Fruit fly (Drosophila melanogaster) whole organism, embryonic: Measurements from ENCODE around the gene Sgt1.

Source experiments
- CG10959 ChIP-seq: fragments of 200-800 bp; sonication (Bioruptor generic); IDR thresholded peaks from 2 replicates; pipeline ENCODE4 v1.3.6; 2022; ENCODE audit warnings: missing biosample characterization, missing genetic modification characterization
- CG12942 ChIP-seq: fragments of 200-800 bp; sonication (Bioruptor generic); optimal IDR thresholded peaks from 3 replicates; lab custom pipeline; 2016; ENCODE audit warnings: missing biosample characterization, missing genetic modification characterization
- CG13894 ChIP-seq: fragments of 200-800 bp; sonication (Bioruptor generic); optimal IDR thresholded peaks from 3 replicates; lab custom pipeline; 2018; ENCODE audit warnings: missing biosample characterization, mild to moderate bottlenecking, missing genetic modification characterization, moderate library complexity
- CG14050 ChIP-seq: fragments of 200-800 bp; sonication (Bioruptor generic); IDR thresholded peaks from 3 replicates; pipeline ENCODE4 v1.3.6; 2022; ENCODE audit warnings: missing biosample characterization, missing genetic modification characterization
- CG14667 ChIP-seq: fragments of 200-800 bp; sonication (Bioruptor generic); IDR thresholded peaks from 2 replicates; pipeline ENCODE4 v1.3.6; 2022; ENCODE audit warnings: missing biosample characterization, missing genetic modification characterization
- CG16813 ChIP-seq: fragments of 200-800 bp; sonication (Bioruptor generic); IDR thresholded peaks from 3 replicates; pipeline ENCODE4 v1.3.6; 2022; ENCODE audit warnings: missing biosample characterization, missing genetic modification characterization; ENCODE audit not compliant: partially characterized antibody
- CG2116 ChIP-seq: fragments of 200-800 bp; sonication (Bioruptor generic); optimal IDR thresholded peaks from 3 replicates; lab custom pipeline; 2018; ENCODE audit warnings: missing biosample characterization, mild to moderate bottlenecking, missing genetic modification characterization
- CG30431 ChIP-seq: fragments of 200-800 bp; sonication (Bioruptor generic); optimal IDR thresholded peaks from 2 replicates; lab custom pipeline; 2017; ENCODE audit warnings: missing biosample characterization, missing genetic modification characterization
- CG31441 ChIP-seq: fragments of 200-800 bp; sonication (Bioruptor generic); IDR thresholded peaks from 2 replicates; pipeline ENCODE4 v1.3.6; 2022; ENCODE audit warnings: missing biosample characterization, missing genetic modification characterization
- CG3281 ChIP-seq: fragments of 200-800 bp; sonication (Bioruptor generic); optimal IDR thresholded peaks from 3 replicates; lab custom pipeline; 2017; ENCODE audit warnings: missing biosample characterization, mild to moderate bottlenecking, missing genetic modification characterization
- CG3407 ChIP-seq: fragments of 200-800 bp; sonication (Bioruptor generic); optimal IDR thresholded peaks from 2 replicates; lab custom pipeline; 2018; ENCODE audit warnings: missing biosample characterization, mild to moderate bottlenecking, missing genetic modification characterization
- CG3726 ChIP-seq: fragments of 200-800 bp; sonication (Bioruptor generic); IDR thresholded peaks from 3 replicates; pipeline ENCODE4, ENCODE4 v1.3.6; 2022; ENCODE audit warnings: missing biosample characterization, missing genetic modification characterization
- CG3847 ChIP-seq: fragments of 200-800 bp; sonication (Bioruptor generic); IDR thresholded peaks from 2 replicates; pipeline ENCODE4 v1.3.6; 2022; ENCODE audit warnings: missing biosample characterization, missing genetic modification characterization
- CG4730 ChIP-seq: fragments of 200-800 bp; sonication (Bioruptor generic); IDR thresholded peaks from 2 replicates; pipeline ENCODE4 v1.3.6; 2022; ENCODE audit warnings: missing biosample characterization, missing genetic modification characterization
- CG4820 ChIP-seq: fragments of 200-800 bp; sonication (Bioruptor generic); optimal IDR thresholded peaks from 3 replicates; lab custom pipeline; 2016; ENCODE audit warnings: missing biosample characterization, missing genetic modification characterization
- CG5180 ChIP-seq: fragments of 200-800 bp; sonication (Bioruptor generic); optimal IDR thresholded peaks from 3 replicates; lab custom pipeline; 2017; ENCODE audit warnings: missing biosample characterization, missing genetic modification characterization, mild to moderate bottlenecking, moderate library complexity, missing genetic modification reagents
- CG7963 ChIP-seq: fragments of 200-800 bp; sonication (Bioruptor generic); IDR thresholded peaks from 3 replicates; pipeline ENCODE4 v1.3.6; 2022; ENCODE audit warnings: missing biosample characterization, missing genetic modification characterization; ENCODE audit not compliant: partially characterized antibody
- Dp ChIP-seq: fragments of 200-800 bp; sonication (Bioruptor generic); optimal IDR thresholded peaks from 2 replicates; lab custom pipeline; 2018; ENCODE audit warnings: missing biosample characterization, mild to moderate bottlenecking, missing genetic modification characterization, moderate library complexity
- E2f1 ChIP-seq: fragments of 200-800 bp; sonication (Bioruptor generic); IDR thresholded peaks from 2 replicates; pipeline ENCODE4 v1.3.6; 2022; ENCODE audit warnings: missing biosample characterization, missing genetic modification characterization
- Gug ChIP-seq: fragments of 200-800 bp; sonication (Bioruptor generic); IDR thresholded peaks from 4 replicates; pipeline ENCODE4 v1.3.6; 2022; ENCODE audit warnings: missing biosample characterization, missing genetic modification characterization
- HLH3B ChIP-seq: fragments of 200-800 bp; sonication (Bioruptor generic); IDR thresholded peaks from 2 replicates; pipeline ENCODE4 v1.3.6; 2022; ENCODE audit warnings: missing biosample characterization, missing genetic modification characterization
- Hr78 ChIP-seq, 2 experiments: fragments of 200-800 bp in 1 of 2; fragments of >200 bp in 1 of 2; sonication (Bioruptor generic) in 1 of 2; optimal IDR thresholded peaks; 2 replicates each; lab custom pipeline; 2017 to 2019; ENCODE audit warnings: missing biosample characterization in 2 of 2, missing genetic modification characterization in 2 of 2, mild to moderate bottlenecking in 1 of 2, moderate library complexity in 1 of 2
- Hsf ChIP-seq: fragments of 200-800 bp; sonication (Bioruptor generic); optimal IDR thresholded peaks from 3 replicates; lab custom pipeline; 2016; ENCODE audit warnings: missing biosample characterization, missing genetic modification characterization
- MTF-1 ChIP-seq: fragments of 200-800 bp; sonication (Bioruptor generic); optimal IDR thresholded peaks from 2 replicates; lab custom pipeline; 2018; ENCODE audit warnings: missing biosample characterization, mild to moderate bottlenecking, missing genetic modification characterization, borderline replicate concordance
- Six4 ChIP-seq: fragments of 200-800 bp; sonication (Bioruptor generic); optimal IDR thresholded peaks from 2 replicates; lab custom pipeline; 2016; ENCODE audit warnings: missing biosample characterization, missing genetic modification characterization
- Stat92E ChIP-seq, 3 experiments: fragments of >200 bp in 2 of 3; fragments of 200-800 bp in 1 of 3; sonication (Bioruptor generic) in 1 of 3; optimal IDR thresholded peaks; 2 replicates each; lab custom pipeline; 2017 to 2019; ENCODE audit warnings: missing biosample characterization in 3 of 3, missing genetic modification characterization in 3 of 3, mild to moderate bottlenecking in 1 of 3, moderate library complexity in 1 of 3
- Usf ChIP-seq: fragments of 200-800 bp; sonication (Bioruptor generic); optimal IDR thresholded peaks from 2 replicates; lab custom pipeline; 2017; ENCODE audit warnings: missing genotype, missing biosample characterization, missing genetic modification characterization
- Vsx1 ChIP-seq: fragments of 200-800 bp; sonication (Bioruptor generic); optimal IDR thresholded peaks from 2 replicates; lab custom pipeline; 2017; ENCODE audit warnings: missing biosample characterization, mild to moderate bottlenecking, missing genetic modification characterization, missing genetic modification reagents
- al ChIP-seq: fragments of 200-800 bp; sonication (Bioruptor generic); IDR thresholded peaks from 2 replicates; pipeline ENCODE4 v1.3.6; 2022; ENCODE audit warnings: missing biosample characterization, missing genetic modification characterization
- bab2 ChIP-seq: fragments of 200-800 bp; sonication (Bioruptor generic); optimal IDR thresholded peaks from 2 replicates; lab custom pipeline; 2016; ENCODE audit warnings: missing biosample characterization, missing genetic modification characterization
- br ChIP-seq: fragments of >200 bp; optimal IDR thresholded peaks from 2 replicates; lab custom pipeline; 2017
- caup ChIP-seq: fragments of 200-800 bp; sonication (Bioruptor generic); optimal IDR thresholded peaks from 3 replicates; lab custom pipeline; 2017; ENCODE audit warnings: missing biosample characterization, mild to moderate bottlenecking, missing genetic modification characterization, moderate library complexity; ENCODE audit not compliant: severe bottlenecking
- ci ChIP-seq: fragments of 200-800 bp; sonication (Bioruptor generic); IDR thresholded peaks from 3 replicates; pipeline ENCODE4 v1.3.6; 2022; ENCODE audit warnings: missing biosample characterization, missing genetic modification characterization
- corto ChIP-seq: fragments of 200-800 bp; sonication (Bioruptor generic); optimal IDR thresholded peaks from 2 replicates; lab custom pipeline; 2016; ENCODE audit warnings: missing biosample characterization, mild to moderate bottlenecking, missing genetic modification characterization, moderate library complexity
- da ChIP-seq: fragments of 200-800 bp; sonication (Bioruptor generic); optimal IDR thresholded peaks from 2 replicates; lab custom pipeline; 2016; ENCODE audit warnings: missing biosample characterization, missing genetic modification characterization
- dan ChIP-seq: fragments of 200-800 bp; sonication (Bioruptor generic); IDR thresholded peaks from 2 replicates; pipeline ENCODE4 v1.3.6; 2022; ENCODE audit warnings: missing biosample characterization, missing genetic modification characterization
- esg ChIP-seq: fragments of 200-800 bp; sonication (Bioruptor generic); conservative IDR thresholded peaks from 2 replicates; pipeline ENCODE4 v1.3.6; 2022; ENCODE audit warnings: missing biosample characterization, missing genetic modification characterization
- grau ChIP-seq: fragments of 200-800 bp; optimal IDR thresholded peaks from 3 replicates; lab custom pipeline; 2019; ENCODE audit warnings: missing biosample characterization, mild to moderate bottlenecking, missing genetic modification characterization, moderate library complexity
- hb ChIP-seq: fragments of 200-800 bp; sonication (Bioruptor generic); IDR thresholded peaks from 3 replicates; pipeline ENCODE4 v1.3.6; 2022; ENCODE audit warnings: missing biosample characterization, missing genetic modification characterization; ENCODE audit not compliant: partially characterized antibody
- jing ChIP-seq: fragments of 200-800 bp; sonication (Bioruptor generic); optimal IDR thresholded peaks from 2 replicates; lab custom pipeline; 2018; ENCODE audit warnings: missing biosample characterization, mild to moderate bottlenecking, missing genetic modification characterization
- lilli ChIP-seq: fragments of 200-800 bp; sonication (Bioruptor generic); optimal IDR thresholded peaks from 3 replicates; lab custom pipeline; 2016; ENCODE audit warnings: missing biosample characterization, missing genetic modification characterization
- nerfin-1 ChIP-seq: fragments of 200-800 bp; sonication (Bioruptor generic); optimal IDR thresholded peaks from 3 replicates; lab custom pipeline; 2019; ENCODE audit warnings: missing biosample characterization, mild to moderate bottlenecking, missing genetic modification characterization, moderate library complexity
- pita ChIP-seq: fragments of 200-800 bp; sonication (Bioruptor generic); optimal IDR thresholded peaks from 2 replicates; lab custom pipeline; 2017; ENCODE audit warnings: missing biosample characterization, mild to moderate bottlenecking, missing genetic modification characterization
- repo ChIP-seq: fragments of 200-800 bp; sonication (Bioruptor generic); optimal IDR thresholded peaks from 2 replicates; lab custom pipeline; 2016; ENCODE audit warnings: missing biosample characterization, missing genetic modification characterization
- scrt ChIP-seq: fragments of 200-800 bp; sonication (Bioruptor generic); optimal IDR thresholded peaks from 2 replicates; lab custom pipeline; 2018; ENCODE audit warnings: missing biosample characterization, mild to moderate bottlenecking, missing genetic modification characterization, moderate library complexity
- slp2 ChIP-seq: fragments of 200-800 bp; sonication (Bioruptor generic); optimal IDR thresholded peaks from 2 replicates; lab custom pipeline; 2016; ENCODE audit warnings: missing biosample characterization, missing genetic modification characterization
- sob ChIP-seq: fragments of 200-800 bp; sonication (Bioruptor generic); IDR thresholded peaks from 2 replicates; pipeline ENCODE4 v1.3.6; 2022; ENCODE audit warnings: missing biosample characterization, missing genetic modification characterization
- sr ChIP-seq: fragments of 200-800 bp; sonication (Bioruptor generic); IDR thresholded peaks from 3 replicates; pipeline ENCODE4 v1.3.6; 2022; ENCODE audit warnings: missing biosample characterization, missing genetic modification characterization
- toy ChIP-seq: fragments of 200-800 bp; sonication (Bioruptor generic); IDR thresholded peaks from 2 replicates; pipeline ENCODE4 v1.3.6; 2022; ENCODE audit warnings: missing biosample characterization, missing genetic modification characterization
- tup ChIP-seq: fragments of 200-800 bp; sonication (Bioruptor generic); optimal IDR thresholded peaks from 2 replicates; lab custom pipeline; 2016; ENCODE audit warnings: missing biosample characterization, mild to moderate bottlenecking, missing genetic modification characterization, moderate library complexity
- vnd ChIP-seq: fragments of 200-800 bp; sonication (Bioruptor generic); IDR thresholded peaks from 3 replicates; pipeline ENCODE4 v1.3.6; 2022; ENCODE audit warnings: missing biosample characterization, missing genetic modification characterization; ENCODE audit not compliant: partially characterized antibody

Sgt1 gene

dm6 chr3R:8354458-8354857 lies 49.4 kb upstream of the Sgt1 start (continued):
- peak; percentile 55; the same call in 1 of the 2 replicates for TF ChIP-seq al (GFP tag; lab: Robert Waterston, UW)
- no peak for TF ChIP-seq CG7963 (GFP tag; lab: Robert Waterston, UW)
- peak; percentile 85 for TF ChIP-seq sr (GFP tag; lab: Robert Waterston, UW)
- no peak for TF ChIP-seq tup (GFP tag; lab: Kevin White, UChicago)
- peak; percentile 39; the same call in 1 of the 4 replicates for TF ChIP-seq Gug
- TF ChIP-seq vnd (GFP tag; lab: Robert Waterston, UW) = no peak
- TF ChIP-seq CG14667 (GFP tag; lab: Robert Waterston, UW) = peak; percentile 55; the same call in 1 of the 2 replicates
- peak; percentile 62 for TF ChIP-seq HLH3B (GFP tag; lab: Robert Waterston, UW)
- no peak for TF ChIP-seq Hsf (GFP tag; lab: Kevin White, UChicago)
- peak; percentile 17 for TF ChIP-seq caup (GFP tag; lab: Kevin White, UChicago)
- no peak for TF ChIP-seq toy
- no peak for TF ChIP-seq slp2 (GFP tag; lab: Kevin White, UChicago)
- TF ChIP-seq CG4730 = peak; percentile 47
- peak; percentile 62 for TF ChIP-seq sob (GFP tag; lab: Robert Waterston, UW)
- peak; percentile 26 for TF ChIP-seq CG3281 (GFP tag; lab: Kevin White, UChicago)
- peak; percentile 16 for TF ChIP-seq bab2 (GFP tag; lab: Kevin White, UChicago)
- TF ChIP-seq grau = peak; percentile 89
- TF ChIP-seq br = no peak
- TF ChIP-seq CG10959 = no peak
- TF ChIP-seq pita (GFP tag; lab: Kevin White, UChicago) = no peak
- peak; percentile 38 for TF ChIP-seq lilli (GFP tag; lab: Kevin White, UChicago)
- TF ChIP-seq hb (GFP tag; lab: Robert Waterston, UW) = no peak
- TF ChIP-seq CG5180 (GFP tag; lab: Kevin White, UChicago) = no peak
- no peak for TF ChIP-seq CG16813 (GFP tag; lab: Robert Waterston, UW)
- no peak; the same call in 1 of the 2 replicates for TF ChIP-seq CG31441
- TF ChIP-seq CG13894 = no peak
- no peak for TF ChIP-seq scrt (GFP tag; lab: Kevin White, UChicago)
- peak; percentile 35 for TF ChIP-seq CG4820 (GFP tag; lab: Kevin White, UChicago)
- peak; percentile 81 for TF ChIP-seq ci (GFP tag; lab: Robert Waterston, UW)
- no peak for TF ChIP-seq dan (GFP tag; lab: Robert Waterston, UW)
- TF ChIP-seq CG3407 (GFP tag; lab: Kevin White, UChicago) = peak; percentile 39
- no peak for TF ChIP-seq jing
- TF ChIP-seq Hr78 (GFP tag; optimal IDR thresholded peaks at IDR 0.05; lab: Kevin White, UChicago) = peak in 1 of 2 experiments; percentile 49
- peak; percentile 21 for TF ChIP-seq MTF-1 (GFP tag; lab: Kevin White, UChicago)
- no peak for TF ChIP-seq Six4
- TF ChIP-seq E2f1 (GFP tag; lab: Robert Waterston, UW) = peak; percentile 38; the same call in 1 of the 2 replicates
- TF ChIP-seq CG3726 = no peak
- TF ChIP-seq CG3847 (GFP tag; lab: Robert Waterston, UW) = peak; percentile 52; the same call in 1 of the 2 replicates
- no peak for TF ChIP-seq Usf (GFP tag; lab: Kevin White, UChicago)
- no peak for TF ChIP-seq corto (GFP tag; lab: Kevin White, UChicago)
- no peak for TF ChIP-seq CG12942 (GFP tag; lab: Kevin White, UChicago)
- TF ChIP-seq CG30431 (GFP tag; lab: Kevin White, UChicago) = no peak
- peak; percentile 16 for TF ChIP-seq nerfin-1
- TF ChIP-seq esg (GFP tag; lab: Robert Waterston, UW) = 0 out of 2 replicates have a peak, but pooled peaks have one; percentile 25
- TF ChIP-seq CG2116 (GFP tag; lab: Kevin White, UChicago) = no peak
- TF ChIP-seq Stat92E (GFP tag; optimal IDR thresholded peaks at IDR 0.05; lab: Kevin White, UChicago) = no peak
- TF ChIP-seq Vsx1 (GFP tag; lab: Kevin White, UChicago) = peak; percentile 10
- TF ChIP-seq da (GFP tag; lab: Kevin White, UChicago) = no peak
- no peak for TF ChIP-seq Dp (GFP tag; lab: Kevin White, UChicago)
- TF ChIP-seq CG14050 (GFP tag; lab: Robert Waterston, UW) = peak; percentile 64; the same call in 2 of the 3 replicates
- no peak for TF ChIP-seq repo (GFP tag; lab: Kevin White, UChicago)
